Fruit fly (Drosophila melanogaster): ENCODE results near the gene CG13999.
A peak's percentile ranks its signal among the peaks of the same experiment; 100 is the strongest.

Gene CG13999

dm6 chr2L:5979957-5980861 lies 23.9 kb upstream of the CG13999 start (continued):
- TF ChIP-seq Hsf (GFP tag; optimal IDR thresholded peaks at IDR 0.05) (no peak), unpg (GFP tag; optimal IDR thresholded peaks at IDR 0.05) (peak; percentile 19), CG17568 (GFP tag; optimal IDR thresholded peaks at IDR 0.05) (no peak), kah (GFP tag; optimal IDR thresholded peaks at IDR 0.05) (peak; percentile 9), amos (GFP tag; IDR thresholded peaks at IDR 0.05; ENCODE audit: partially characterized antibody) (no peak), hb (GFP tag; IDR thresholded peaks at IDR 0.05; ENCODE audit: partially characterized antibody) (no peak), az2 (GFP tag; optimal IDR thresholded peaks at IDR 0.05) (no peak), Hand (GFP tag; optimal IDR thresholded peaks at IDR 0.05) (peak; percentile 64), sna (GFP tag; IDR thresholded peaks at IDR 0.05; ENCODE audit: partially characterized antibody) (no peak), Dip3 (GFP tag; optimal IDR thresholded peaks at IDR 0.05) (no peak), Sox102F (GFP tag; optimal IDR thresholded peaks at IDR 0.05) (no peak), prd (optimal IDR thresholded peaks at IDR 0.05) (no peak), prd (GFP tag; IDR thresholded peaks at IDR 0.05) (no peak), her (GFP tag; optimal IDR thresholded peaks at IDR 0.05) (peak; percentile 65), NFAT (GFP tag; IDR thresholded peaks at IDR 0.05) (no peak), CG6683 (GFP tag; optimal IDR thresholded peaks at IDR 0.05) (no peak), usp (GFP tag; optimal IDR thresholded peaks at IDR 0.05) (no peak), CG13624 (GFP tag; optimal IDR thresholded peaks at IDR 0.05) (peak; percentile 17), Six4 (GFP tag; optimal IDR thresholded peaks at IDR 0.05) (no peak), dmrt11E (tag; optimal IDR thresholded peaks at IDR 0.05) (no peak), CG4328 (GFP tag; optimal IDR thresholded peaks at IDR 0.05) (peak; percentile 0), lilli (GFP tag; optimal IDR thresholded peaks at IDR 0.05) (peak; percentile 9), CG6175 (GFP tag; IDR thresholded peaks at IDR 0.05) (no peak), Doc3 (GFP tag; IDR thresholded peaks at IDR 0.05; ENCODE audit: partially characterized antibody) (no peak), wdn (GFP tag; IDR thresholded peaks at IDR 0.05) (no peak), Pdp1 (GFP tag; optimal IDR thresholded peaks at IDR 0.05) (peak in 1 of 2 experiments; percentile 19), tin (GFP tag; optimal IDR thresholded peaks at IDR 0.05) (peak; percentile 1), Hr78 (GFP tag; optimal IDR thresholded peaks at IDR 0.05) (no peak), Fer3 (tag; optimal IDR thresholded peaks at IDR 0.05) (no peak), GATAe (GFP tag; conservative IDR thresholded peaks at IDR 0.05) (no peak), unc-4 (GFP tag; IDR thresholded peaks at IDR 0.05; ENCODE audit: partially characterized antibody) (no peak), seq (GFP tag; IDR thresholded peaks at IDR 0.05) (no peak), PHDP (tag; optimal IDR thresholded peaks at IDR 0.05) (peak; percentile 22), da (GFP tag; optimal IDR thresholded peaks at IDR 0.05) (no peak), CG13894 (tag; optimal IDR thresholded peaks at IDR 0.05) (peak; percentile 57), CG1233 (GFP tag; optimal IDR thresholded peaks at IDR 0.05) (peak; percentile 37), Gsc (GFP tag; IDR thresholded peaks at IDR 0.05) (no peak), en (GFP tag; optimal IDR thresholded peaks at IDR 0.05) (no peak), H2.0 (GFP tag; IDR thresholded peaks at IDR 0.05) (no peak), CG4282 (GFP tag; optimal IDR thresholded peaks at IDR 0.05) (no peak), TFAM (GFP tag; optimal IDR thresholded peaks at IDR 0.05) (no peak), knrl (GFP tag; IDR thresholded peaks at IDR 0.05; ENCODE audit: partially characterized antibody) (no peak), CG7271 (tag; optimal IDR thresholded peaks at IDR 0.05) (no peak), fu2 (GFP tag; optimal IDR thresholded peaks at IDR 0.05) (no peak), CG14050 (GFP tag; IDR thresholded peaks at IDR 0.05) (no peak), CG30403 (GFP tag; optimal IDR thresholded peaks at IDR 0.05) (no peak), CG9215 (GFP tag; IDR thresholded peaks at IDR 0.05) (no peak), crc (GFP tag; optimal IDR thresholded peaks at IDR 0.05) (no peak), shn (GFP tag; optimal IDR thresholded peaks at IDR 0.05) (no peak)
